Worm (Caenorhabditis elegans) whole organism, L2 larva: ENCODE results near the gene F53F1.3.

Experiments used
- blmp-1 ChIP-seq: sonication (generic microtip); optimal IDR thresholded peaks from 2 replicates; lab custom pipeline; 2017; ENCODE audit warnings: missing genetic modification characterization, mild to moderate bottlenecking, missing compliant biosample characterization, antibody characterized with exemption, moderate library complexity; ENCODE audit not compliant: insufficient read depth
- ceh-82 ChIP-seq: fragments of 150-350 bp; optimal IDR thresholded peaks from 2 replicates; lab custom pipeline; 2014; ENCODE audit warnings: missing biosample characterization, missing genetic modification characterization
- egl-27 ChIP-seq: sonication (generic microtip); optimal IDR thresholded peaks from 3 replicates; lab custom pipeline; 2017; ENCODE audit warnings: missing biosample characterization, missing genetic modification reagents, missing genetic modification characterization
- lin-39 ChIP-seq: fragments of 150-350 bp; optimal IDR thresholded peaks from 2 replicates; lab custom pipeline; 2014; ENCODE audit warnings: missing biosample characterization, missing genetic modification reagents, missing genetic modification characterization
- nhr-10 ChIP-seq: sonication (generic microtip); optimal IDR thresholded peaks from 2 replicates; lab custom pipeline; 2017; ENCODE audit warnings: missing biosample characterization, missing genetic modification characterization
- nhr-11 ChIP-seq: fragments of 150-350 bp; optimal IDR thresholded peaks from 2 replicates; lab custom pipeline; 2014; ENCODE audit warnings: missing biosample characterization, missing genetic modification characterization
- nhr-237 ChIP-seq: fragments of 150-350 bp; optimal IDR thresholded peaks from 2 replicates; lab custom pipeline; 2014; ENCODE audit warnings: missing biosample characterization, missing genetic modification characterization
- nhr-77 ChIP-seq: fragments of 150-350 bp; optimal IDR thresholded peaks from 2 replicates; lab custom pipeline; 2014; ENCODE audit warnings: missing biosample characterization, missing genetic modification characterization
- unc-39 ChIP-seq: fragments of 150-350 bp; optimal IDR thresholded peaks from 2 replicates; lab custom pipeline; 2014; ENCODE audit warnings: missing biosample characterization, missing genetic modification characterization
- unc-62 ChIP-seq: fragments of 150-350 bp; optimal IDR thresholded peaks from 2 replicates; lab custom pipeline; 2014; ENCODE audit warnings: missing biosample characterization, missing genetic modification reagents, missing genetic modification characterization
- zag-1 ChIP-seq: fragments of 150-350 bp; optimal IDR thresholded peaks from 2 replicates; lab custom pipeline; 2014; ENCODE audit warnings: missing biosample characterization, missing genetic modification characterization
- ztf-11 ChIP-seq: sonication (generic microtip); optimal IDR thresholded peaks from 2 replicates; lab custom pipeline; 2017; ENCODE audit warnings: missing biosample characterization, missing genetic modification characterization

DNA sequence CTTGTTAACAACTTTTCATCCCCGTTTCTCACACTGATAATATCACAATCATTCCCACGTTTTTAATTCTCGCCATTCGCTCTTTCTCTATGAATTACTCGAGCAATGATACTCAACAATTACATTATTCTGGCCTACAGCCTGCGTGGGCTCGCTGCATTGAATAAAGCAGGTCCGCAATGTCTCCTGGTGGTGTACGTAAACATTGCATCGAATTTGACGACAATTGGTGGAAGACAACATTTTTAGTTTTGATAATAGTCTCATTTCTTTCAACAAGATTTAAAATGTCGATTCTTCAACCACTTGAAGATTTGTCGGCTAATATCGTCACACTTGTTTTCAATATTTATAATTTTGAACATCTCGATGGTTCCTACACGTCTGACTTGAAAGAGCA is 51.3 kb downstream of the F53F1.3 start, which contains the start of gene bath-39:
- TF ChIP-seq unc-39 (tag; lab: Kevin White, UChicago), result no peak
- no peak for TF ChIP-seq unc-62 (GFP tag; lab: Kevin White, UChicago)
- no peak for TF ChIP-seq nhr-10 (tag; lab: Kevin White, UChicago)
- TF ChIP-seq nhr-11, result no peak
- no peak for TF ChIP-seq zag-1 (tag; lab: Kevin White, UChicago)
- TF ChIP-seq lin-39 (tag; lab: Kevin White, UChicago), result no peak
- TF ChIP-seq nhr-77 (tag; lab: Kevin White, UChicago), result no peak
- TF ChIP-seq egl-27 (tag; lab: Kevin White, UChicago), result no peak
- TF ChIP-seq nhr-237, result no peak
- TF ChIP-seq ceh-82 (tag; lab: Kevin White, UChicago), result no peak
- TF ChIP-seq ztf-11 (tag; lab: Kevin White, UChicago), result no peak
- no peak for TF ChIP-seq blmp-1 (tag; lab: Kevin White, UChicago)
